Worm (Caenorhabditis elegans): ENCODE results near the gene C49H3.6.

Gene C49H3.6

DNA sequence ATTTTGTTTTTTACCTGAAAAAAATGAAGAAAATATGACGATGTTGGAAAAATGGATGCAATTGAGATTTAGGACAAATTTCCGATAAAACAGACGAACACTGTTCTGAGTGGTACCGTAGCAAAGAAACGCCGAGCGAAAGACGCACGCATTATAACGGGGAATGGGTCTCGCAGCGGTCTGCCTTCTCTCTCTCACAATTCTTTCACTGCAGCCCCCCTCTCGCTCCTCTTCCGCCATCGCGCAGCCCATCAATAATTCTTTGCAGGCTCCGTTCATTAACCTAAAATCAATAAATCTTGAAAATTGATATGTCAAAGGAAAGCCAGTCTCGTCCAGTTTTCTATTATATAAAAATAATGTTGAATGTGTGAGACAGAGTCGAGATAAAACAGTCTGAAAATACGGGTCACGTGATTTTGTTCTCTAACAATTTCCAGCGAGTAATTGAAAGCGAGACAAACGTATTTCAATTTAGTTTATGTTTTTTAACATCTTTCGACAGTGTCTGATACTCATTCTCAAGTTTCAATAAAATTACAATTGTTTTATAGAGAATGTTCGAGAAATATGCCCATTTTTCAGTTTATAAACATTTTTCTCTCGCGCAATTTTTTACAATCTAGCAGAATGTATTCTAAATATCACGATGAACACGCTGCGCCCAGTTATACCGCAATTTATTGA is 6.1 kb downstream of the C49H3.6 start (continued):
- no peak for TF ChIP-seq ceh-19 (GFP tag; optimal IDR thresholded peaks at IDR 0.05)
- TF ChIP-seq unc-55 (GFP tag; optimal IDR thresholded peaks at IDR 0.05) = no peak
- no peak for TF ChIP-seq elt-4 (tag; optimal IDR thresholded peaks at IDR 0.05)
- TF ChIP-seq zip-5 (tag; optimal IDR thresholded peaks at IDR 0.05) = no peak
- TF ChIP-seq nhr-232 (tag; optimal IDR thresholded peaks at IDR 0.05) = no peak
- TF ChIP-seq ceh-22 (tag; optimal IDR thresholded peaks at IDR 0.05) = no peak
- no peak for TF ChIP-seq ttx-3 (tag; optimal IDR thresholded peaks at IDR 0.05)
- TF ChIP-seq F13H6.1 (tag; optimal IDR thresholded peaks at IDR 0.05) = no peak
- peak; percentile 36 for TF ChIP-seq unc-42 (tag; optimal IDR thresholded peaks at IDR 0.05)
- no peak for TF ChIP-seq ref-2 (tag; optimal IDR thresholded peaks at IDR 0.05)
- no peak for TF ChIP-seq ceh-6 (GFP tag; optimal IDR thresholded peaks at IDR 0.05)
- no peak for TF ChIP-seq lin-11 (tag; optimal IDR thresholded peaks at IDR 0.05)
- TF ChIP-seq npax-4 (tag; optimal IDR thresholded peaks at IDR 0.05) = no peak
- TF ChIP-seq hlh-15 (tag; optimal IDR thresholded peaks at IDR 0.05) = no peak
- TF ChIP-seq hlh-8 (tag; optimal IDR thresholded peaks at IDR 0.05) = no peak
- no peak for TF ChIP-seq lim-6 (tag; optimal IDR thresholded peaks at IDR 0.05)
- no peak for TF ChIP-seq ama-1 (optimal IDR thresholded peaks at IDR 0.05)
- no peak for TF ChIP-seq sdc-2 (tag; optimal IDR thresholded peaks at IDR 0.05)
- TF ChIP-seq nfya-1 (tag; optimal IDR thresholded peaks at IDR 0.05) = peak; percentile 9
- no peak for TF ChIP-seq T23F11.4 (GFP tag; optimal IDR thresholded peaks at IDR 0.05)
- TF ChIP-seq elt-2 (tag; optimal IDR thresholded peaks at IDR 0.05) = no peak
- TF ChIP-seq unc-86 (tag; optimal IDR thresholded peaks at IDR 0.05) = no peak
- TF ChIP-seq tbx-2 (tag; optimal IDR thresholded peaks at IDR 0.05) = peak; percentile 3
- TF ChIP-seq pax-1 (tag; optimal IDR thresholded peaks at IDR 0.05) = no peak
- TF ChIP-seq K09A11.1 (tag; optimal IDR thresholded peaks at IDR 0.05; ENCODE audit: insufficient read depth) = no peak
- TF ChIP-seq ceh-9 (tag; optimal IDR thresholded peaks at IDR 0.05) = no peak
- TF ChIP-seq ceh-30 (tag; optimal IDR thresholded peaks at IDR 0.05) = peak; percentile 6
- TF ChIP-seq gmeb-2 (tag; optimal IDR thresholded peaks at IDR 0.05) = no peak
- no peak for TF ChIP-seq sox-4 (tag; optimal IDR thresholded peaks at IDR 0.05)
- no peak for TF ChIP-seq pha-4 (tag; optimal IDR thresholded peaks at IDR 0.05)
- no peak for TF ChIP-seq ets-4 (tag; optimal IDR thresholded peaks at IDR 0.05)
- peak; percentile 16 for TF ChIP-seq ceh-18 (tag; optimal IDR thresholded peaks at IDR 0.05)
- no peak for TF ChIP-seq rnt-1 (tag; optimal IDR thresholded peaks at IDR 0.05)
- TF ChIP-seq K02D7.2 (tag; optimal IDR thresholded peaks at IDR 0.05) = no peak
- TF ChIP-seq odd-2 (tag; optimal IDR thresholded peaks at IDR 0.05) = no peak
- no peak for TF ChIP-seq pha-2 (tag; optimal IDR thresholded peaks at IDR 0.05)
- TF ChIP-seq nhr-11 (tag; optimal IDR thresholded peaks at IDR 0.05) = no peak

- TF ChIP-seq ceh-48 (tag; optimal IDR thresholded peaks at IDR 0.05) (peak; percentile 24), K02D7.2 (tag; optimal IDR thresholded peaks at IDR 0.05) (no peak), syd-9 (tag; optimal IDR thresholded peaks at IDR 0.05) (no peak), lim-6 (tag; optimal IDR thresholded peaks at IDR 0.05) (no peak), F13H6.1 (tag; optimal IDR thresholded peaks at IDR 0.05) (no peak), nfya-1 (tag; optimal IDR thresholded peaks at IDR 0.05) (peak; percentile 4), hlh-6 (tag; optimal IDR thresholded peaks at IDR 0.05) (no peak), hlh-8 (tag; optimal IDR thresholded peaks at IDR 0.05) (no peak), rnt-1 (tag; optimal IDR thresholded peaks at IDR 0.05) (no peak), sox-4 (tag; optimal IDR thresholded peaks at IDR 0.05) (no peak), ceh-22 (tag; optimal IDR thresholded peaks at IDR 0.05) (no peak), mec-3 (tag; optimal IDR thresholded peaks at IDR 0.05; ENCODE audit: borderline replicate concordance) (no peak), unc-86 (tag; optimal IDR thresholded peaks at IDR 0.05) (no peak), pat-9 (tag; optimal IDR thresholded peaks at IDR 0.05) (no peak), tbx-2 (tag; optimal IDR thresholded peaks at IDR 0.05) (no peak), hlh-30 (tag; optimal IDR thresholded peaks at IDR 0.05; ENCODE audit: insufficient read depth) (no peak)
These were observed 6.7 kb downstream of the C49H3.6 start, which contains the start of the genes npp-27 and ntl-4 for ce11 chrIV:7910197-7910735. Gene npp-27 (minus strand): TSS chrIV:7910247. Gene ntl-4 (plus strand): TSS chrIV:7910575.

Measured in whole organism, late embryonic.